Comparison of ENCODE assay signal across 2 worm cellular contexts in genomic region chrIV:13777480-13777879, ce11.
A peak's percentile ranks its signal among the peaks of the same experiment; 100 is the strongest.
TF ChIP-seq lines count a peak whose summit lies in the region.

rpl-18 (plus strand) TSS chrIV:13777865.

TF ChIP-seq in whole organism, L1 larva, 84 proteins besides CTCF, POLR2A, EP300 and RAD21 (continued from another document):
- TF ChIP-seq tbx-2 (tag; optimal IDR thresholded peaks at IDR 0.05; lab: Kevin White, UChicago) (peak; percentile 72), sox-4 (tag; optimal IDR thresholded peaks at IDR 0.05; lab: Kevin White, UChicago) (peak; percentile 47), nhr-71 (tag; optimal IDR thresholded peaks at IDR 0.05; lab: Kevin White, UChicago) (peak; percentile 82), dpl-1 (GFP tag; optimal IDR thresholded peaks at IDR 0.05; lab: Kevin White, UChicago) (peak; percentile 74 to 84 (median 80)), lin-13 (GFP tag; optimal IDR thresholded peaks at IDR 0.05; lab: Kevin White, UChicago) (peak; percentile 76), ztf-11 (tag; optimal IDR thresholded peaks at IDR 0.05; lab: Kevin White, UChicago) (no peak), unc-86 (tag; optimal IDR thresholded peaks at IDR 0.05; lab: Kevin White, UChicago) (peak; percentile 54), lin-35 (GFP tag; optimal IDR thresholded peaks at IDR 0.05; lab: Kevin White, UChicago) (peak; percentile 80 to 90), snu-23 (GFP tag; optimal IDR thresholded peaks at IDR 0.05; lab: Kevin White, UChicago) (peak; percentile 87), alr-1 (tag; optimal IDR thresholded peaks at IDR 0.05; lab: Kevin White, UChicago; ENCODE audit: borderline replicate concordance) (no peak), zag-1 (tag; optimal IDR thresholded peaks at IDR 0.05; lab: Kevin White, UChicago) (no peak), elt-2 (tag; optimal IDR thresholded peaks at IDR 0.05; lab: Kevin White, UChicago) (peak; percentile 6), skn-1 (tag; optimal IDR thresholded peaks at IDR 0.05; lab: Kevin White, UChicago) (peak; percentile 82), lsy-2 (tag; optimal IDR thresholded peaks at IDR 0.05; lab: Kevin White, UChicago) (peak; percentile 88 to 94), hpl-2 (GFP tag; optimal IDR thresholded peaks at IDR 0.05; lab: Kevin White, UChicago) (no peak), C04F5.9 (tag; optimal IDR thresholded peaks at IDR 0.05; lab: Kevin White, UChicago) (no peak), unc-98 (GFP tag; IDR thresholded peaks at IDR 0.05; lab: Robert Waterston, UW) (no peak), ceh-8 (GFP tag; optimal IDR thresholded peaks at IDR 0.05; lab: Kevin White, UChicago) (no peak), mep-1 (tag; optimal IDR thresholded peaks at IDR 0.05; lab: Kevin White, UChicago) (peak; percentile 85), vab-15 (tag; optimal IDR thresholded peaks at IDR 0.05; lab: Kevin White, UChicago) (peak; percentile 51), ets-5 (GFP tag; IDR thresholded peaks at IDR 0.05; lab: Robert Waterston, UW) (no peak), blmp-1 (tag; optimal IDR thresholded peaks at IDR 0.05; lab: Kevin White, UChicago) (peak; percentile 57), mab-9 (GFP tag; IDR thresholded peaks at IDR 0.05; lab: Robert Waterston, UW) (no peak), pqm-1 (tag; optimal IDR thresholded peaks at IDR 0.05; lab: Kevin White, UChicago) (no peak), C34B4.2 (tag; optimal IDR thresholded peaks at IDR 0.05; lab: Kevin White, UChicago) (no peak), nhr-76 (tag; optimal IDR thresholded peaks at IDR 0.05; lab: Kevin White, UChicago) (no peak), mdl-1 (tag; optimal IDR thresholded peaks at IDR 0.05; lab: Kevin White, UChicago) (peak in 1 of 2 experiments; percentile 69), nhr-85 (tag; lab: Kevin White, UChicago) (peak; percentile 72), nhr-90 (tag; optimal IDR thresholded peaks at IDR 0.05; lab: Kevin White, UChicago; ENCODE audit: poor library complexity) (peak; percentile 67), aly-2 (tag; optimal IDR thresholded peaks at IDR 0.05; lab: Kevin White, UChicago) (peak; percentile 3), ceh-63 (GFP tag; optimal IDR thresholded peaks at IDR 0.05; lab: Kevin White, UChicago) (no peak), F16B12.6 (tag; optimal IDR thresholded peaks at IDR 0.05; lab: Kevin White, UChicago) (peak; percentile 66), swsn-7 (tag; optimal IDR thresholded peaks at IDR 0.05; lab: Kevin White, UChicago) (peak; percentile 71), ceh-88 (GFP tag; IDR thresholded peaks at IDR 0.05; lab: Robert Waterston, UW) (no peak), fkh-8 (tag; optimal IDR thresholded peaks at IDR 0.05; lab: Kevin White, UChicago) (peak; percentile 69), grh-1 (GFP tag; IDR thresholded peaks at IDR 0.05; lab: Robert Waterston, UW) (no peak), fos-1 (tag; optimal IDR thresholded peaks at IDR 0.05; lab: Kevin White, UChicago) (peak; percentile 49), mef-2 (tag; optimal IDR thresholded peaks at IDR 0.05; lab: Kevin White, UChicago) (no peak), dsc-1 (tag; optimal IDR thresholded peaks at IDR 0.05; lab: Kevin White, UChicago) (peak; percentile 53), nhr-28 (tag; optimal IDR thresholded peaks at IDR 0.05; lab: Kevin White, UChicago) (no peak), nhr-47 (tag; optimal IDR thresholded peaks at IDR 0.05; lab: Kevin White, UChicago) (peak; percentile 79), ceh-82 (tag; optimal IDR thresholded peaks at IDR 0.05; lab: Kevin White, UChicago) (peak; percentile 39 to 86 (median 64)), ztf-4 (tag; optimal IDR thresholded peaks at IDR 0.05; lab: Kevin White, UChicago) (no peak), Y116A8C.19 (tag; optimal IDR thresholded peaks at IDR 0.05; lab: Kevin White, UChicago; ENCODE audit: borderline replicate concordance) (no peak), nhr-77 (tag; optimal IDR thresholded peaks at IDR 0.05; lab: Kevin White, UChicago) (peak; percentile 58), lin-39 (tag; optimal IDR thresholded peaks at IDR 0.05; lab: Kevin White, UChicago) (peak; percentile 29), zip-4 (GFP tag; optimal IDR thresholded peaks at IDR 0.05; lab: Kevin White, UChicago) (no peak), lir-3 (tag; optimal IDR thresholded peaks at IDR 0.05; lab: Kevin White, UChicago; ENCODE audit: poor library complexity) (no peak), pax-3 (tag; optimal IDR thresholded peaks at IDR 0.05; lab: Kevin White, UChicago) (peak; percentile 25), jun-1 (tag; optimal IDR thresholded peaks at IDR 0.05; lab: Kevin White, UChicago) (peak; percentile 50), nhr-237 (tag; optimal IDR thresholded peaks at IDR 0.05; lab: Kevin White, UChicago) (peak; percentile 38), ceh-90 (tag; optimal IDR thresholded peaks at IDR 0.05; lab: Kevin White, UChicago) (no peak)

TF ChIP-seq in whole organism, L2 larva, 48 proteins besides CTCF, POLR2A, EP300 and RAD21 (continued from another document):
- TF ChIP-seq ceh-82 (tag; optimal IDR thresholded peaks at IDR 0.05; lab: Kevin White, UChicago) (no peak), nhr-21 (tag; optimal IDR thresholded peaks at IDR 0.05; lab: Kevin White, UChicago) (peak; percentile 36), ztf-4 (tag; optimal IDR thresholded peaks at IDR 0.05; lab: Kevin White, UChicago) (peak; percentile 56), nhr-23 (tag; optimal IDR thresholded peaks at IDR 0.05; lab: Kevin White, UChicago) (no peak), ztf-1 (GFP tag; conservative IDR thresholded peaks at IDR 0.05; lab: Robert Waterston, UW) (no peak), C34F6.9 (tag; optimal IDR thresholded peaks at IDR 0.05; lab: Kevin White, UChicago) (peak; percentile 84), elt-1 (tag; optimal IDR thresholded peaks at IDR 0.05; lab: Kevin White, UChicago) (no peak), alr-1 (tag; optimal IDR thresholded peaks at IDR 0.05; lab: Kevin White, UChicago) (no peak), unc-39 (tag; optimal IDR thresholded peaks at IDR 0.05; lab: Kevin White, UChicago) (no peak), aly-2 (tag; optimal IDR thresholded peaks at IDR 0.05; lab: Kevin White, UChicago) (no peak), dmd-4 (tag; optimal IDR thresholded peaks at IDR 0.05; lab: Kevin White, UChicago) (no peak), elt-3 (tag; optimal IDR thresholded peaks at IDR 0.05; lab: Kevin White, UChicago) (no peak), lin-39 (tag; optimal IDR thresholded peaks at IDR 0.05; lab: Kevin White, UChicago) (no peak), unc-62 (GFP tag; optimal IDR thresholded peaks at IDR 0.05; lab: Kevin White, UChicago) (no peak)
